Fruit fly (Drosophila melanogaster) whole organism, embryonic: ENCODE results near the gene CG42375.
A peak's percentile ranks its signal among the peaks of the same experiment; 100 is the strongest.

ENCODE experiments used
- Bteb2 ChIP-seq: fragments of 200-800 bp; sonication (Bioruptor generic); optimal IDR thresholded peaks from 2 replicates; lab custom pipeline; 2016; ENCODE audit warnings: missing biosample characterization, missing genetic modification characterization
- CG1024 ChIP-seq: fragments of 200-800 bp; sonication (Bioruptor generic); IDR thresholded peaks from 2 replicates; pipeline ENCODE4 v1.3.6; 2022; ENCODE audit warnings: missing biosample characterization, missing genetic modification characterization
- CG10654 ChIP-seq: fragments of 200-800 bp; sonication (Bioruptor generic); optimal IDR thresholded peaks from 2 replicates; lab custom pipeline; 2016; ENCODE audit warnings: missing biosample characterization, missing genetic modification characterization
- CG10979 ChIP-seq: fragments of 200-800 bp; sonication (Bioruptor generic); optimal IDR thresholded peaks from 2 replicates; lab custom pipeline; 2018; ENCODE audit warnings: missing biosample characterization, mild to moderate bottlenecking, missing genetic modification characterization, moderate library complexity
- CG12299 ChIP-seq: fragments of 200-800 bp; sonication (Bioruptor generic); optimal IDR thresholded peaks from 2 replicates; lab custom pipeline; 2018; ENCODE audit warnings: missing biosample characterization, mild to moderate bottlenecking, missing genetic modification characterization
- CG13296 ChIP-seq: fragments of 200-800 bp; sonication (Bioruptor generic); optimal IDR thresholded peaks from 3 replicates; lab custom pipeline; 2018; ENCODE audit warnings: missing biosample characterization, mild to moderate bottlenecking, missing genetic modification characterization
- CG15011 ChIP-seq: fragments of 200-800 bp; sonication (Bioruptor generic); optimal IDR thresholded peaks from 3 replicates; lab custom pipeline; 2018; ENCODE audit warnings: missing biosample characterization, mild to moderate bottlenecking, missing genetic modification characterization
- CG1529 ChIP-seq: fragments of 200-800 bp; sonication (Bioruptor generic); optimal IDR thresholded peaks from 3 replicates; lab custom pipeline; 2018; ENCODE audit warnings: missing biosample characterization, missing genetic modification characterization
- CG17568 ChIP-seq: fragments of 200-800 bp; sonication (Bioruptor generic); optimal IDR thresholded peaks from 2 replicates; lab custom pipeline; 2018; ENCODE audit warnings: missing biosample characterization, mild to moderate bottlenecking, missing genetic modification characterization, moderate library complexity
- CG2678 ChIP-seq: fragments of 200-800 bp; sonication (Bioruptor generic); optimal IDR thresholded peaks from 3 replicates; lab custom pipeline; 2019; ENCODE audit warnings: missing biosample characterization, mild to moderate bottlenecking, missing genetic modification characterization, moderate library complexity
- CG3065 ChIP-seq: fragments of 200-800 bp; sonication (Bioruptor generic); optimal IDR thresholded peaks from 2 replicates; lab custom pipeline; 2016; ENCODE audit warnings: missing biosample characterization, missing genetic modification characterization
- CG31224 ChIP-seq: fragments of 200-800 bp; sonication (Bioruptor generic); IDR thresholded peaks from 2 replicates; pipeline ENCODE4 v1.3.6; 2022; ENCODE audit warnings: missing biosample characterization, missing genetic modification characterization
- CG33213 ChIP-seq: fragments of 200-800 bp; sonication (Bioruptor generic); optimal IDR thresholded peaks from 3 replicates; lab custom pipeline; 2016; ENCODE audit warnings: missing biosample characterization, missing genetic modification characterization
- CG4707 ChIP-seq: fragments of 200-800 bp; sonication (Bioruptor generic); optimal IDR thresholded peaks from 2 replicates; lab custom pipeline; 2018; ENCODE audit warnings: missing biosample characterization, mild to moderate bottlenecking, missing genetic modification characterization, moderate library complexity
- CG4820 ChIP-seq: fragments of 200-800 bp; sonication (Bioruptor generic); optimal IDR thresholded peaks from 3 replicates; lab custom pipeline; 2016; ENCODE audit warnings: missing biosample characterization, missing genetic modification characterization
- CG5245 ChIP-seq: fragments of 200-800 bp; sonication (Bioruptor generic); optimal IDR thresholded peaks from 3 replicates; lab custom pipeline; 2016; ENCODE audit warnings: missing biosample characterization, missing genetic modification characterization
- CG7556 ChIP-seq: fragments of 200-800 bp; sonication (Bioruptor generic); optimal IDR thresholded peaks from 2 replicates; lab custom pipeline; 2017; ENCODE audit warnings: missing biosample characterization, mild to moderate bottlenecking, missing genetic modification characterization
- CG9609 ChIP-seq: fragments of 200-800 bp; sonication (Bioruptor generic); optimal IDR thresholded peaks from 3 replicates; lab custom pipeline; 2016; ENCODE audit warnings: missing biosample characterization, missing genetic modification characterization
- D19B ChIP-seq: fragments of 200-800 bp; sonication (Bioruptor generic); optimal IDR thresholded peaks from 2 replicates; lab custom pipeline; 2017; ENCODE audit warnings: missing biosample characterization, mild to moderate bottlenecking, missing genetic modification characterization
- Deaf1 ChIP-seq: fragments of 200-800 bp; optimal IDR thresholded peaks from 3 replicates; lab custom pipeline; 2019; ENCODE audit warnings: missing biosample characterization, mild to moderate bottlenecking, missing genetic modification characterization, moderate library complexity
- Doc3 ChIP-seq: fragments of 200-800 bp; sonication (Bioruptor generic); IDR thresholded peaks from 3 replicates; pipeline ENCODE4 v1.3.6; 2022; ENCODE audit warnings: missing biosample characterization, missing genetic modification characterization; ENCODE audit not compliant: partially characterized antibody
- Drgx ChIP-seq: fragments of 200-800 bp; sonication (Bioruptor generic); IDR thresholded peaks from 2 replicates; pipeline ENCODE4 v1.3.6; 2022; ENCODE audit warnings: missing biosample characterization, missing genetic modification characterization
- E2f2 ChIP-seq: fragments of 200-800 bp; sonication (Bioruptor generic); IDR thresholded peaks from 2 replicates; pipeline ENCODE4 v1.3.6; 2022; ENCODE audit warnings: missing biosample characterization, missing genetic modification characterization
- HLHmδ ChIP-seq: fragments of 200-800 bp; sonication (Bioruptor generic); optimal IDR thresholded peaks from 2 replicates; lab custom pipeline; 2018; ENCODE audit warnings: missing biosample characterization, mild to moderate bottlenecking, missing genetic modification characterization, moderate library complexity
- Hsf ChIP-seq: fragments of 200-800 bp; sonication (Bioruptor generic); optimal IDR thresholded peaks from 3 replicates; lab custom pipeline; 2016; ENCODE audit warnings: missing biosample characterization, missing genetic modification characterization
- Oli ChIP-seq: fragments of 200-800 bp; sonication (Bioruptor generic); optimal IDR thresholded peaks from 2 replicates; lab custom pipeline; 2018; ENCODE audit warnings: missing biosample characterization, mild to moderate bottlenecking, missing genetic modification characterization, moderate library complexity
- Ptx1 ChIP-seq: fragments of 200-800 bp; sonication (Bioruptor generic); IDR thresholded peaks from 2 replicates; pipeline ENCODE4 v1.3.6; 2022; ENCODE audit warnings: missing biosample characterization, missing genetic modification characterization
- Stat92E ChIP-seq, 3 experiments: fragments of >200 bp in 2 of 3; fragments of 200-800 bp in 1 of 3; sonication (Bioruptor generic) in 1 of 3; optimal IDR thresholded peaks; 2 replicates each; lab custom pipeline; 2017 to 2019; ENCODE audit warnings: missing biosample characterization in 3 of 3, missing genetic modification characterization in 3 of 3, mild to moderate bottlenecking in 1 of 3, moderate library complexity in 1 of 3
- Xrp1 ChIP-seq: fragments of 200-800 bp; sonication (Bioruptor generic); IDR thresholded peaks from 2 replicates; pipeline ENCODE4 v1.3.6; 2022; ENCODE audit warnings: missing biosample characterization, missing genetic modification characterization
- ash1 ChIP-seq: fragments of 200-800 bp; sonication (Bioruptor generic); optimal IDR thresholded peaks from 2 replicates; lab custom pipeline; 2018; ENCODE audit warnings: missing biosample characterization, mild to moderate bottlenecking, missing genetic modification characterization
- cg ChIP-seq: fragments of 200-800 bp; sonication (Bioruptor generic); optimal IDR thresholded peaks from 3 replicates; lab custom pipeline; 2019; ENCODE audit warnings: missing biosample characterization, mild to moderate bottlenecking, missing genetic modification characterization, moderate library complexity
- crc ChIP-seq: fragments of 200-800 bp; sonication (Bioruptor generic); optimal IDR thresholded peaks from 2 replicates; lab custom pipeline; 2016; ENCODE audit warnings: missing biosample characterization, missing genetic modification characterization
- crol ChIP-seq: fragments of 200-800 bp; sonication (Bioruptor generic); IDR thresholded peaks from 2 replicates; pipeline ENCODE4 v1.3.6; 2022; ENCODE audit warnings: missing biosample characterization, missing genetic modification characterization
- disco-r ChIP-seq: fragments of 200-800 bp; sonication (Bioruptor generic); optimal IDR thresholded peaks from 2 replicates; lab custom pipeline; 2016; ENCODE audit warnings: missing biosample characterization, missing genetic modification characterization
- eve ChIP-seq, 2 experiments: fragments of >200 bp; optimal IDR thresholded peaks; 2 replicates each; lab custom pipeline; 2017; ENCODE audit warnings: missing biosample characterization in 2 of 2, missing genetic modification characterization in 2 of 2
- ewg ChIP-seq: fragments of 200-800 bp; sonication (Bioruptor generic); optimal IDR thresholded peaks from 3 replicates; lab custom pipeline; 2017; ENCODE audit warnings: mild to moderate bottlenecking, missing biosample characterization, missing genetic modification reagents, missing genetic modification characterization
- fru ChIP-seq: fragments of >200 bp; optimal IDR thresholded peaks from 2 replicates; lab custom pipeline; 2017
- gem ChIP-seq: fragments of 200-800 bp; sonication (Bioruptor generic); optimal IDR thresholded peaks from 2 replicates; lab custom pipeline; 2019; ENCODE audit warnings: missing biosample characterization, mild to moderate bottlenecking, missing genetic modification characterization, moderate library complexity
- hb ChIP-seq: fragments of 200-800 bp; sonication (Bioruptor generic); IDR thresholded peaks from 3 replicates; pipeline ENCODE4 v1.3.6; 2022; ENCODE audit warnings: missing biosample characterization, missing genetic modification characterization; ENCODE audit not compliant: partially characterized antibody
- jing ChIP-seq: fragments of 200-800 bp; sonication (Bioruptor generic); optimal IDR thresholded peaks from 2 replicates; lab custom pipeline; 2018; ENCODE audit warnings: missing biosample characterization, mild to moderate bottlenecking, missing genetic modification characterization
- mirr ChIP-seq: fragments of 200-800 bp; sonication (Bioruptor generic); optimal IDR thresholded peaks from 3 replicates; lab custom pipeline; 2018; ENCODE audit warnings: missing biosample characterization, mild to moderate bottlenecking, missing genetic modification characterization
- org-1 ChIP-seq: fragments of 200-800 bp; sonication (Bioruptor generic); optimal IDR thresholded peaks from 2 replicates; lab custom pipeline; 2017; ENCODE audit warnings: missing biosample characterization, missing genetic modification characterization
- sens ChIP-seq: fragments of 200-800 bp; sonication (Bioruptor generic); peaks from one replicate; lab custom pipeline; 2016; ENCODE audit warnings: missing biosample characterization, missing genetic modification characterization
- sna ChIP-seq: fragments of 200-800 bp; sonication (Bioruptor generic); IDR thresholded peaks from 2 replicates; pipeline ENCODE4 v1.3.6; 2022; ENCODE audit warnings: missing biosample characterization, missing genetic modification characterization; ENCODE audit not compliant: partially characterized antibody
- so ChIP-seq: fragments of 200-800 bp; sonication (Bioruptor generic); IDR thresholded peaks from 3 replicates; pipeline ENCODE4 v1.3.6; 2022; ENCODE audit warnings: missing biosample characterization, missing genetic modification characterization
- ssp ChIP-seq: fragments of 200-800 bp; sonication (Bioruptor generic); IDR thresholded peaks from 2 replicates; pipeline ENCODE4 v1.3.6; 2022; ENCODE audit warnings: missing biosample characterization, missing genetic modification characterization
- stc ChIP-seq: fragments of 200-800 bp; sonication (Bioruptor generic); IDR thresholded peaks from 2 replicates; pipeline ENCODE4 v1.3.6; 2022; ENCODE audit warnings: missing biosample characterization, missing genetic modification characterization
- tap ChIP-seq: fragments of 200-800 bp; optimal IDR thresholded peaks from 3 replicates; lab custom pipeline; 2019; ENCODE audit warnings: missing biosample characterization, mild to moderate bottlenecking, missing genetic modification characterization, moderate library complexity
- toy ChIP-seq: fragments of 200-800 bp; sonication (Bioruptor generic); IDR thresholded peaks from 2 replicates; pipeline ENCODE4 v1.3.6; 2022; ENCODE audit warnings: missing biosample characterization, missing genetic modification characterization
- zen ChIP-seq: fragments of 200-800 bp; sonication (Bioruptor generic); optimal IDR thresholded peaks from 3 replicates; lab custom pipeline; 2018; ENCODE audit warnings: missing biosample characterization, mild to moderate bottlenecking, missing genetic modification characterization, moderate library complexity

CG42375 gene

DNA sequence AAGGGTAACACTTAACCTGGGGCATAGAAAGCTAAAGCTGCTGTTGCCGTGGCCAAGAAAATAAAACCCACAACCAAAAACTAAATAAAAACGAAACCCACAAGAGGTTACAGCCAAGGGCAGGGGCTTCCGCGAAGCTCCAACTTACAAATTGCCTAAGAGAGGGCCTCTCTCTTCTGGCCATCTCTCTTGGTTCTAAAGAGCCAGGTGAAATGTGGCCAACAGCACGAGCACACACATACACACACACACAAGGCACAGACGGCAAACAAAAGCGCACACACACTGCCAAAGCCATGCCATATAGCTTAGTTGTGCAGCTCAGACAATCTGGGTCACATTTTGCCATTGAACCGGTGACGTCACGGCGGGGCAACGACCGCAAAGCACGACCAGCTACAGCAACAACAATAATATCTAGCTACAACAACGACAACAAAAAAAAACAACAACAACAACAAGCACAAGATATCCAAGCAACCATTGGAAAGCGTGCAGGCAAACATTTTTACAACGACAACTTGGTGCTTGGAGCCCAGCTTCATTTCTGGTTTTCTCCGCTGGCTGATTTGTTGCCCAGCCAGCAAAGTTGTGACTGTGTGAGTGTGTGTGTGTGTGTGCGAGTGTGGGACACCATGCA, 17.3 kb downstream of the CG42375 start (continued):
- TF ChIP-seq CG33213 (GFP tag; lab: Kevin White, UChicago) (no peak), CG12299 (tag; lab: Kevin White, UChicago) (no peak), cg (GFP tag; lab: Kevin White, UChicago) (peak; percentile 80), Ptx1 (GFP tag; lab: Robert Waterston, UW) (no peak), Deaf1 (tag; lab: Kevin White, UChicago) (no peak), fru (lab: Kevin White, UChicago) (no peak), Stat92E (GFP tag; optimal IDR thresholded peaks at IDR 0.05; lab: Kevin White, UChicago) (no peak), mirr (GFP tag; lab: Kevin White, UChicago) (peak; percentile 39), sens (GFP tag; lab: Kevin White, UChicago) (peak; percentile 1), CG10654 (no peak), CG15011 (GFP tag; lab: Kevin White, UChicago) (no peak)

DNA sequence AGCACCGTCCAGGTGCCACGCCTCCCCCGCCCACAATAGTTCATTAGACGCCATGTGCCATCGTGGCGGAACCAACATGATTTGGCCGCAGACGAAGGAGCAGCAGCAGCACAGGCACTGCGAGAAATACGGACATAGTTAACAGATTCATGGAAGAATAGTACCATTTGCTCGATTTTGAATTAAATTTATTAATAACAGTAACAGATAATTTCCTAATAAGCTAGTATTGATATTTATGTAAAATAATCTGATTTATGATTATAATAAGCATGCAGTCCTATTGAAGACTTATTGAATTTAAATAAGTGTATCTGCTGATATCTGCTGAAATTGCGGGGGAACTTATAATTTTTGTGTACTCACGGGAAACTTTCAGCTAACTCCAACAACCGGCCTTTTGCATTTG, 17.8 kb downstream of the CG42375 start:
- TF ChIP-seq HLHmδ (GFP tag; lab: Kevin White, UChicago) (peak; percentile 27), CG4707 (GFP tag; lab: Kevin White, UChicago) (no peak), ewg (GFP tag; lab: Kevin White, UChicago) (no peak), CG7556 (GFP tag; lab: Kevin White, UChicago) (peak; percentile 22), hb (GFP tag; lab: Robert Waterston, UW) (no peak), CG10979 (peak; percentile 31), tap (tag; lab: Kevin White, UChicago) (no peak), Bteb2 (GFP tag; lab: Kevin White, UChicago) (no peak), eve (GFP tag; optimal IDR thresholded peaks at IDR 0.05; lab: Kevin White, UChicago) (no peak), CG13296 (GFP tag; lab: Kevin White, UChicago) (no peak), CG9609 (GFP tag; lab: Kevin White, UChicago) (no peak), Ptx1 (GFP tag; lab: Robert Waterston, UW) (0 out of 2 replicates have a peak, but pooled peaks have one; percentile 12), sna (GFP tag; lab: Robert Waterston, UW) (no peak), E2f2 (GFP tag; lab: Robert Waterston, UW) (no peak), gem (tag; lab: Kevin White, UChicago) (peak; percentile 28), jing (GFP tag; lab: Kevin White, UChicago) (no peak), crc (GFP tag; lab: Kevin White, UChicago) (no peak), Drgx (GFP tag; lab: Robert Waterston, UW) (peak; percentile 65), Oli (tag; lab: Kevin White, UChicago) (peak; percentile 1), CG3065 (GFP tag; lab: Kevin White, UChicago) (peak; percentile 67), CG2678 (tag; lab: Kevin White, UChicago) (peak; percentile 3), CG1529 (no peak), disco-r (GFP tag; lab: Kevin White, UChicago) (no peak), ash1 (GFP tag; lab: Kevin White, UChicago) (no peak), stc (GFP tag; lab: Robert Waterston, UW) (no peak), org-1 (GFP tag; lab: Kevin White, UChicago) (no peak), CG31224 (GFP tag; lab: Robert Waterston, UW) (0 out of 2 replicates have a peak, but pooled peaks have one; percentile 1), CG17568 (GFP tag; lab: Kevin White, UChicago) (no peak), CG4820 (GFP tag; lab: Kevin White, UChicago) (no peak), Hsf (GFP tag; lab: Kevin White, UChicago) (no peak), Doc3 (no peak), zen (tag; lab: Kevin White, UChicago) (no peak), CG5245 (no peak), crol (GFP tag; lab: Robert Waterston, UW) (no peak), Xrp1 (GFP tag; lab: Robert Waterston, UW) (no peak), CG1024 (no peak), ssp (GFP tag; lab: Robert Waterston, UW) (no peak), toy (GFP tag; lab: Robert Waterston, UW) (no peak), so (GFP tag; lab: Robert Waterston, UW) (no peak), D19B (no peak)
